Worm (Caenorhabditis elegans): ENCODE results near the gene D1086.10.

D1086.10 gene

DNA sequence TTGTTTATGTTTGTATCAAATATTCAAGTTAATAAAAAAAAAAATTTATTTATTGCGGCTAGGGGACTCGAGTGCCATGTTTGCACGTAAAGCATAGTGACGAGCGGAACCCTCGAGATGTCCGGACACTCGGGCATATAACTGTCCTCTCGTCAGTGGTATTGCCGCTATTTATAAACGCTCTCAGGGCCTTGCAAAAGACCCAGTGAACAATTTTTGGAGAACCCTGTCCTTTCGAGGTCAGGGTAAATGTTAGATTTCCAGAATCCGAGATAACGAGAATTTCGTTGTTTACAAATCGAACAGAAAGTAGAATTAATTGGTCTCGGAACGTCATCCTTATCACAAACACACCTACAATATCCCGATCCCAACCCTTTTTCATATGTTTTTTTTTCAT lies 9.8 kb downstream of the D1086.10 start, which contains the start of gene D1086.3:
Gene D1086.3 (plus strand): TSS at position 390 of the 400 bp plus-strand sequence.
- TF ChIP-seq lin-15B (tag; optimal IDR thresholded peaks at IDR 0.05) (peak; percentile 8), tbx-2 (tag; optimal IDR thresholded peaks at IDR 0.05) (no peak), mml-1 (tag; optimal IDR thresholded peaks at IDR 0.05) (no peak), hmg-11 (tag; optimal IDR thresholded peaks at IDR 0.05) (no peak), nhr-23 (tag; optimal IDR thresholded peaks at IDR 0.05) (no peak), nhr-67 (tag; optimal IDR thresholded peaks at IDR 0.05) (no peak), nfya-1 (tag; optimal IDR thresholded peaks at IDR 0.05; ENCODE audit: insufficient read depth) (peak; percentile 29), nhr-237 (tag; optimal IDR thresholded peaks at IDR 0.05) (no peak), snpc-4 (tag; optimal IDR thresholded peaks at IDR 0.05) (peak; percentile 97), zag-1 (tag; optimal IDR thresholded peaks at IDR 0.05) (no peak), elt-1 (tag; optimal IDR thresholded peaks at IDR 0.05) (no peak), nhr-12 (tag; optimal IDR thresholded peaks at IDR 0.05) (no peak), elt-2 (tag; optimal IDR thresholded peaks at IDR 0.05) (peak; percentile 12), nhr-76 (tag; optimal IDR thresholded peaks at IDR 0.05) (no peak), nhr-43 (tag; optimal IDR thresholded peaks at IDR 0.05; ENCODE audit: poor library complexity, severe bottlenecking) (peak; percentile 59), ceh-9 (tag; optimal IDR thresholded peaks at IDR 0.05) (no peak), nhr-11 (tag; optimal IDR thresholded peaks at IDR 0.05) (no peak), nhr-77 (tag; optimal IDR thresholded peaks at IDR 0.05) (no peak), pqm-1 (tag; optimal IDR thresholded peaks at IDR 0.05) (peak; percentile 67), unc-62 (GFP tag; optimal IDR thresholded peaks at IDR 0.05) (no peak), fkh-10 (GFP tag; optimal IDR thresholded peaks at IDR 0.05) (no peak), nhr-28 (tag; optimal IDR thresholded peaks at IDR 0.05) (no peak), elt-3 (tag; optimal IDR thresholded peaks at IDR 0.05) (no peak), ama-1 (optimal IDR thresholded peaks at IDR 0.05) (peak; percentile 90), aly-2 (tag; optimal IDR thresholded peaks at IDR 0.05) (no peak), sea-2 (GFP tag; optimal IDR thresholded peaks at IDR 0.05) (no peak), R02D3.7 (tag; optimal IDR thresholded peaks at IDR 0.05) (peak; percentile 20), jun-1 (tag; optimal IDR thresholded peaks at IDR 0.05) (no peak), nhr-25 (tag; optimal IDR thresholded peaks at IDR 0.05) (peak; percentile 54), ceh-82 (tag; optimal IDR thresholded peaks at IDR 0.05) (no peak), fos-1 (tag; optimal IDR thresholded peaks at IDR 0.05) (no peak), unc-39 (tag; optimal IDR thresholded peaks at IDR 0.05) (no peak)

DNA sequence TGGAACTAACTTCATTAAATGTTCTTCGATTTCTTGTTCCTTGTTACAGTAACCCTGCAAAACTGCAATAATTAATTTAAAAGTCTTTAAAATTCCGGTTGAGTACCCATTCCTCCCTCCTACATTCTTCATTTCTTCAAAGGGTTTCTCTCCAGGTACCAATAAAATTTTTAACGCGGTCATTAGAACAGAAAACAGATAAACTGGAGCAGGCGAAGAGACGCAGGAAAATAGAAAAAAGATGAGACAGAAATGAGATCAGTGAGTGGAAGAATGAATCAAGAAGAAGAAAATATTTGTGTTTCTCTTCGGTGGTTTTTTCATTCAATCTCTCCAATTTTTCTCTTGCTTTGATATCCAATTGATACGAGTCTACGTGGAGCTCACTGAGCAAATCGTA lies 11.3 kb downstream of the D1086.10 start, which contains the start of gene D1086.8:
Gene D1086.8 (plus strand): TSS at position 301 of the 400 bp plus-strand sequence.
- TF ChIP-seq nfya-1 (tag; optimal IDR thresholded peaks at IDR 0.05; ENCODE audit: insufficient read depth) (peak; percentile 8), nhr-23 (tag; optimal IDR thresholded peaks at IDR 0.05) (no peak), egl-5 (tag; optimal IDR thresholded peaks at IDR 0.05) (peak; percentile 44)

DNA sequence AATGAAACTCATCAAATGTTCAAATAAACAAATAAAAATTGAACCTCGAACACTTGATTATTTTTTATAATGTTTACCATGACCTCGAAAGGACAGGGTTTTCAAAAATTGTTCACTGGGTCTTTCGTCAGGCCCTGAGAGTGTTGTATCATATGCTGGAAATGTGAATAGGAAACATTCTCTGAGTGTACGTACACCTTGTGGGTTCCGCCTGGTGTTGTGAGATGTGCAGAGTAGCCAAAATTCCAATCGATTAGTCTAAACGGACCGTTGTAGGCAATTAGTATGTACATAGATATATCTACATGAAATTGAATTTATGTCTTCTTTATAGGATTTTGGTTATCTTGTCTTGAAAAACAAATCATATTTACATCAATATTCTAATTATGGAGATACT lies 12.0 kb downstream of the D1086.10 start:
- TF ChIP-seq nhr-77 (tag; optimal IDR thresholded peaks at IDR 0.05) (no peak), elt-3 (tag; optimal IDR thresholded peaks at IDR 0.05) (no peak), lsy-12 (tag; optimal IDR thresholded peaks at IDR 0.05) (no peak), lin-15B (tag; optimal IDR thresholded peaks at IDR 0.05) (no peak), pqm-1 (tag; optimal IDR thresholded peaks at IDR 0.05) (no peak), tbx-2 (tag; optimal IDR thresholded peaks at IDR 0.05) (no peak), hmg-11 (tag; optimal IDR thresholded peaks at IDR 0.05) (no peak), ceh-82 (tag; optimal IDR thresholded peaks at IDR 0.05) (no peak), sea-2 (GFP tag; optimal IDR thresholded peaks at IDR 0.05) (no peak), ZK546.5 (tag; optimal IDR thresholded peaks at IDR 0.05) (no peak), nhr-76 (tag; optimal IDR thresholded peaks at IDR 0.05) (no peak), snpc-4 (tag; optimal IDR thresholded peaks at IDR 0.05) (no peak)

DNA sequence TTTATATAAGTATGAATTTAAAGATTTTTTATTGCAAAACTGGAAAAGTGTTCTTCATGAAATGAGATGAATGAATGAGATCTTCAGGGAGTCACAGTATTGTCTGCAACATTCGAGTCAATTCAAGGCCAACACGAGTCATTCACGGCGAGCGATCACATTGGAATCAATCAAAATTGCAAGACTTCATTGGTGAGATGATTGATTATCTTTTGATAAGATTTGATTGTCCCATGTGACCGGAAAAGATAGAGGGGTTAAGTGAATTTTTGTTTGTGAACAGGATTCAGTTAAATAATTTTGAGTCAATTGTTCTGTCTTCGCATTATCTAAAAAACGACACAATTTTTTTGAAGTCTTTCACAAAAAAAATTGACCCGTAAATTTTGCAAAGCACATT lies 12.4 kb downstream of the D1086.10 start:
- TF ChIP-seq skn-1 (tag; optimal IDR thresholded peaks at IDR 0.05) (no peak), nhr-23 (tag; optimal IDR thresholded peaks at IDR 0.05) (peak; percentile 78), nhr-28 (tag; optimal IDR thresholded peaks at IDR 0.05) (no peak), nhr-43 (tag; optimal IDR thresholded peaks at IDR 0.05; ENCODE audit: poor library complexity, severe bottlenecking) (peak; percentile 32), nhr-25 (tag; optimal IDR thresholded peaks at IDR 0.05) (peak; percentile 56)
